Fruit fly (Drosophila melanogaster) whole organism, embryonic: ENCODE data around the gene CG9316.
A peak's percentile ranks its signal among the peaks of the same experiment; 100 is the strongest.

Experiments
- Aef1 ChIP-seq: fragments of 200-800 bp; sonication (Bioruptor generic); IDR thresholded peaks from 3 replicates; pipeline ENCODE4 v1.3.6; 2022; ENCODE audit warnings: missing biosample characterization, missing genetic modification characterization
- Atf-2 ChIP-seq: fragments of 200-800 bp; sonication (Bioruptor generic); optimal IDR thresholded peaks from 2 replicates; lab custom pipeline; 2016; ENCODE audit warnings: missing biosample characterization, missing genetic modification characterization
- BEAF-32 ChIP-seq: fragments of 200-800 bp; sonication (Bioruptor generic); optimal IDR thresholded peaks from 3 replicates; lab custom pipeline; 2017; ENCODE audit warnings: missing biosample characterization, missing genetic modification characterization, mild to moderate bottlenecking, moderate library complexity, missing genetic modification reagents
- Blimp-1 ChIP-seq: fragments of 200-800 bp; sonication (Bioruptor generic); optimal IDR thresholded peaks from 3 replicates; lab custom pipeline; 2018; ENCODE audit warnings: missing biosample characterization, missing genetic modification characterization, mild to moderate bottlenecking, moderate library complexity, missing genetic modification reagents
- BtbVII ChIP-seq: fragments of 200-800 bp; sonication (Bioruptor generic); optimal IDR thresholded peaks from 3 replicates; lab custom pipeline; 2017; ENCODE audit warnings: missing biosample characterization, mild to moderate bottlenecking, missing genetic modification characterization
- CG10565 ChIP-seq: fragments of 200-800 bp; sonication (Bioruptor generic); optimal IDR thresholded peaks from 3 replicates; lab custom pipeline; 2016; ENCODE audit warnings: missing biosample characterization, mild to moderate bottlenecking, missing genetic modification characterization
- CG11093 ChIP-seq: fragments of 200-800 bp; sonication (Bioruptor generic); IDR thresholded peaks from 3 replicates; pipeline ENCODE4 v1.3.6; 2022; ENCODE audit warnings: missing biosample characterization, missing genetic modification characterization
- CG12299 ChIP-seq: fragments of 200-800 bp; sonication (Bioruptor generic); optimal IDR thresholded peaks from 2 replicates; lab custom pipeline; 2018; ENCODE audit warnings: missing biosample characterization, mild to moderate bottlenecking, missing genetic modification characterization
- CG13424 ChIP-seq: fragments of 200-800 bp; sonication (Bioruptor generic); optimal IDR thresholded peaks from 2 replicates; lab custom pipeline; 2019; ENCODE audit warnings: missing biosample characterization, mild to moderate bottlenecking, missing genetic modification characterization, moderate library complexity
- CG14965 ChIP-seq: fragments of 200-800 bp; sonication (Bioruptor generic); optimal IDR thresholded peaks from 2 replicates; lab custom pipeline; 2016; ENCODE audit warnings: missing biosample characterization, missing genetic modification characterization, borderline replicate concordance
- CG17186 ChIP-seq: fragments of 200-800 bp; sonication (Bioruptor generic); optimal IDR thresholded peaks from 3 replicates; lab custom pipeline; 2017; ENCODE audit warnings: missing biosample characterization, missing genetic modification reagents, missing genetic modification characterization
- CG17361 ChIP-seq: fragments of 200-800 bp; sonication (Bioruptor generic); IDR thresholded peaks from 3 replicates; pipeline ENCODE4 v1.3.6; 2022; ENCODE audit warnings: missing biosample characterization, missing genetic modification characterization
- CG17912 ChIP-seq: fragments of 200-800 bp; sonication (Bioruptor generic); optimal IDR thresholded peaks from 2 replicates; lab custom pipeline; 2018; ENCODE audit warnings: missing biosample characterization, mild to moderate bottlenecking, missing genetic modification characterization
- CG18262 ChIP-seq: fragments of 200-800 bp; optimal IDR thresholded peaks from 3 replicates; lab custom pipeline; 2019; ENCODE audit warnings: missing biosample characterization, mild to moderate bottlenecking, missing genetic modification characterization, moderate library complexity
- CG2116 ChIP-seq: fragments of 200-800 bp; sonication (Bioruptor generic); optimal IDR thresholded peaks from 3 replicates; lab custom pipeline; 2018; ENCODE audit warnings: missing biosample characterization, mild to moderate bottlenecking, missing genetic modification characterization
- CG31388 ChIP-seq: fragments of 200-800 bp; sonication (Bioruptor generic); optimal IDR thresholded peaks from 2 replicates; lab custom pipeline; 2016; ENCODE audit warnings: missing biosample characterization, missing genetic modification characterization
- CG3281 ChIP-seq: fragments of 200-800 bp; sonication (Bioruptor generic); optimal IDR thresholded peaks from 3 replicates; lab custom pipeline; 2017; ENCODE audit warnings: missing biosample characterization, mild to moderate bottlenecking, missing genetic modification characterization
- CG42726 ChIP-seq: fragments of 200-800 bp; sonication (Bioruptor generic); IDR thresholded peaks from 2 replicates; pipeline ENCODE4 v1.3.6; 2022; ENCODE audit warnings: missing biosample characterization, missing genetic modification characterization; ENCODE audit not compliant: partially characterized antibody
- CG4854 ChIP-seq: fragments of 200-800 bp; sonication (Bioruptor generic); optimal IDR thresholded peaks from 2 replicates; lab custom pipeline; 2016; ENCODE audit warnings: missing biosample characterization, missing genetic modification characterization, inconsistent platforms
- CG7556 ChIP-seq: fragments of 200-800 bp; sonication (Bioruptor generic); optimal IDR thresholded peaks from 2 replicates; lab custom pipeline; 2017; ENCODE audit warnings: missing biosample characterization, mild to moderate bottlenecking, missing genetic modification characterization
- CG8281 ChIP-seq: fragments of 200-800 bp; sonication (Bioruptor generic); optimal IDR thresholded peaks from 2 replicates; lab custom pipeline; 2018; ENCODE audit warnings: missing biosample characterization, mild to moderate bottlenecking, missing genetic modification characterization, moderate library complexity
- CG8478 ChIP-seq: fragments of >200 bp; optimal IDR thresholded peaks from 2 replicates; lab custom pipeline; 2018
- Camta ChIP-seq: fragments of 200-800 bp; sonication (Bioruptor generic); optimal IDR thresholded peaks from 2 replicates; lab custom pipeline; 2016; ENCODE audit warnings: missing biosample characterization, missing genetic modification characterization
- Dad ChIP-seq: fragments of 200-800 bp; sonication (Bioruptor generic); optimal IDR thresholded peaks from 3 replicates; lab custom pipeline; 2016; ENCODE audit warnings: missing biosample characterization, missing genetic modification characterization
- Dll ChIP-seq: fragments of 200-800 bp; sonication (Bioruptor generic); IDR thresholded peaks from 4 replicates; pipeline ENCODE4 v1.3.6; 2022; ENCODE audit warnings: missing biosample characterization, missing genetic modification characterization; ENCODE audit not compliant: partially characterized antibody
- Dp ChIP-seq: fragments of 200-800 bp; sonication (Bioruptor generic); optimal IDR thresholded peaks from 2 replicates; lab custom pipeline; 2018; ENCODE audit warnings: missing biosample characterization, mild to moderate bottlenecking, missing genetic modification characterization, moderate library complexity
- Dref ChIP-seq: fragments of 200-800 bp; sonication (Bioruptor generic); IDR thresholded peaks from 2 replicates; pipeline ENCODE4 v1.3.6; 2022; ENCODE audit warnings: missing biosample characterization, missing genetic modification characterization
- Drgx ChIP-seq: fragments of 200-800 bp; sonication (Bioruptor generic); IDR thresholded peaks from 2 replicates; pipeline ENCODE4 v1.3.6; 2022; ENCODE audit warnings: missing biosample characterization, missing genetic modification characterization
- ERR ChIP-seq: fragments of 200-800 bp; sonication (Bioruptor generic); optimal IDR thresholded peaks from 2 replicates; lab custom pipeline; 2016; ENCODE audit warnings: missing biosample characterization, missing genetic modification characterization
- H2.0 ChIP-seq: fragments of 200-800 bp; sonication (Bioruptor generic); IDR thresholded peaks from 2 replicates; pipeline ENCODE4 v1.3.6; 2022; ENCODE audit warnings: missing biosample characterization, missing genetic modification characterization
- Hmr ChIP-seq: fragments of 200-800 bp; sonication (Bioruptor generic); optimal IDR thresholded peaks from 3 replicates; lab custom pipeline; 2017; ENCODE audit warnings: mild to moderate bottlenecking, missing biosample characterization, missing genetic modification reagents, missing genetic modification characterization
- Pdp1 ChIP-seq, 2 experiments: fragments of 200-800 bp; sonication (Bioruptor generic); optimal IDR thresholded peaks; 3 replicates each; lab custom pipeline; 2016; ENCODE audit warnings: missing biosample characterization in 2 of 2, missing genetic modification characterization in 2 of 2, mild to moderate bottlenecking in 1 of 2, moderate library complexity in 1 of 2
- Tbp ChIP-seq: fragments of >200 bp; optimal IDR thresholded peaks from 2 replicates; lab custom pipeline; 2018; ENCODE audit warnings: missing biosample characterization, missing genetic modification characterization
- Xrp1 ChIP-seq: fragments of 200-800 bp; sonication (Bioruptor generic); IDR thresholded peaks from 2 replicates; pipeline ENCODE4 v1.3.6; 2022; ENCODE audit warnings: missing biosample characterization, missing genetic modification characterization
- bigmax ChIP-seq: fragments of 200-800 bp; sonication (Bioruptor generic); optimal IDR thresholded peaks from 2 replicates; lab custom pipeline; 2018; ENCODE audit warnings: missing biosample characterization, mild to moderate bottlenecking, missing genetic modification characterization
- eyg ChIP-seq: fragments of 200-800 bp; sonication (Bioruptor generic); optimal IDR thresholded peaks from 3 replicates; lab custom pipeline; 2016; ENCODE audit warnings: missing biosample characterization, missing genetic modification characterization
- fd96Cb ChIP-seq: fragments of 200-800 bp; sonication (Bioruptor generic); optimal IDR thresholded peaks from 2 replicates; lab custom pipeline; 2018; ENCODE audit warnings: missing biosample characterization, mild to moderate bottlenecking, missing genetic modification characterization, moderate library complexity
- ken ChIP-seq: fragments of 200-800 bp; sonication (Bioruptor generic); IDR thresholded peaks from 3 replicates; pipeline ENCODE4 v1.3.6; 2022; ENCODE audit warnings: missing biosample characterization, missing genetic modification characterization
- lmd ChIP-seq: fragments of 200-800 bp; sonication (Bioruptor generic); IDR thresholded peaks from 2 replicates; pipeline ENCODE4 v1.3.6; 2022; ENCODE audit warnings: missing biosample characterization, missing genetic modification characterization
- mld ChIP-seq: fragments of 200-800 bp; sonication (Bioruptor generic); IDR thresholded peaks from 3 replicates; pipeline ENCODE4 v1.3.6; 2022; ENCODE audit warnings: missing biosample characterization, missing genetic modification characterization; ENCODE audit not compliant: partially characterized antibody
- oc ChIP-seq: fragments of 200-800 bp; sonication (Bioruptor generic); optimal IDR thresholded peaks from 2 replicates; lab custom pipeline; 2018; ENCODE audit warnings: missing biosample characterization, mild to moderate bottlenecking, missing genetic modification characterization, moderate library complexity
- odd ChIP-seq: fragments of 200-800 bp; sonication (Bioruptor generic); optimal IDR thresholded peaks from 2 replicates; lab custom pipeline; 2017; ENCODE audit warnings: missing biosample characterization, mild to moderate bottlenecking, missing genetic modification characterization
- pan ChIP-seq, 4 experiments: fragments of >200 bp in 3 of 4; fragments of 200-800 bp in 1 of 4; sonication (Bioruptor generic) in 1 of 4; optimal IDR thresholded peaks in 3 of 4; IDR thresholded peaks in 1 of 4; 2 replicates each; pipeline versions ENCODE4 v1.3.6 to Lab custom; 2017 to 2022; ENCODE audit warnings: missing biosample characterization in 2 of 4, missing genetic modification characterization in 2 of 4, mixed read lengths in 1 of 4
- phol ChIP-seq: fragments of 200-800 bp; sonication (Bioruptor generic); optimal IDR thresholded peaks from 3 replicates; lab custom pipeline; 2018; ENCODE audit warnings: missing biosample characterization, mild to moderate bottlenecking, missing genetic modification characterization, moderate library complexity
- scrt ChIP-seq: fragments of 200-800 bp; sonication (Bioruptor generic); optimal IDR thresholded peaks from 2 replicates; lab custom pipeline; 2018; ENCODE audit warnings: missing biosample characterization, mild to moderate bottlenecking, missing genetic modification characterization, moderate library complexity
- sens-2 ChIP-seq: fragments of 200-800 bp; sonication (Bioruptor generic); IDR thresholded peaks from 2 replicates; pipeline ENCODE4 v1.3.6; 2022; ENCODE audit warnings: missing biosample characterization, missing genetic modification characterization
- slou ChIP-seq: fragments of 200-800 bp; sonication (Bioruptor generic); optimal IDR thresholded peaks from 3 replicates; lab custom pipeline; 2016; ENCODE audit warnings: missing biosample characterization, missing genetic modification characterization
- wor ChIP-seq: fragments of 200-800 bp; sonication (Bioruptor generic); IDR thresholded peaks from 2 replicates; pipeline ENCODE4 v1.3.6; 2022; ENCODE audit warnings: missing biosample characterization, missing genetic modification characterization
- zen2 ChIP-seq: fragments of 200-800 bp; sonication (Bioruptor generic); IDR thresholded peaks from 3 replicates; pipeline ENCODE4 v1.3.6; 2022; ENCODE audit warnings: missing biosample characterization, missing genetic modification characterization; ENCODE audit not compliant: partially characterized antibody

Gene CG9316

dm6 chr2L:20758188-20758846 lies 32.0 kb upstream of the CG9316 start (continued):
- TF ChIP-seq CG31388 (GFP tag; lab: Kevin White, UChicago) (no peak), pan (optimal IDR thresholded peaks at IDR 0.05; lab: Kevin White, UChicago) (no peak), pan (GFP tag; optimal IDR thresholded peaks at IDR 0.05 in 1 of 2, IDR thresholded peaks at IDR 0.05 in 1 of 2) (no peak), CG18262 (tag; lab: Kevin White, UChicago) (peak; percentile 1), CG4854 (GFP tag; lab: Kevin White, UChicago) (no peak), ERR (no peak), CG3281 (GFP tag; lab: Kevin White, UChicago) (peak; percentile 12), CG14965 (GFP tag; lab: Kevin White, UChicago) (no peak), Hmr (GFP tag; lab: Kevin White, UChicago) (no peak), Dp (GFP tag; lab: Kevin White, UChicago) (peak; percentile 4), CG17912 (GFP tag; lab: Kevin White, UChicago) (no peak), CG10565 (GFP tag; lab: Kevin White, UChicago) (no peak), CG17361 (GFP tag; lab: Robert Waterston, UW) (no peak), CG42726 (GFP tag; lab: Robert Waterston, UW) (no peak), Drgx (peak; percentile 69), oc (no peak), Dll (GFP tag; lab: Robert Waterston, UW) (no peak), CG8281 (tag; lab: Kevin White, UChicago) (no peak), odd (no peak), wor (no peak), sens-2 (GFP tag; lab: Robert Waterston, UW) (no peak), Tbp (GFP tag; lab: Kevin White, UChicago) (no peak), Dad (peak; percentile 25), slou (GFP tag; lab: Kevin White, UChicago) (no peak), zen2 (GFP tag; lab: Robert Waterston, UW) (no peak), CG2116 (GFP tag; lab: Kevin White, UChicago) (no peak), BEAF-32 (GFP tag; lab: Kevin White, UChicago) (no peak), H2.0 (no peak), CG7556 (no peak), Camta (no peak), eyg (GFP tag; lab: Kevin White, UChicago) (no peak), Pdp1 (GFP tag; optimal IDR thresholded peaks at IDR 0.05; lab: Kevin White, UChicago) (peak in 1 of 2 experiments; percentile 84), lmd (GFP tag; lab: Robert Waterston, UW) (0 out of 2 replicates have a peak, but pooled peaks have one; percentile 10), CG11093 (GFP tag; lab: Robert Waterston, UW) (no peak), scrt (GFP tag; lab: Kevin White, UChicago) (peak; percentile 79), ken (GFP tag; lab: Robert Waterston, UW) (no peak), BtbVII (GFP tag; lab: Kevin White, UChicago) (no peak), Blimp-1 (GFP tag; lab: Kevin White, UChicago) (peak; percentile 71), CG12299 (tag; lab: Kevin White, UChicago) (no peak), phol (no peak), CG13424 (no peak), mld (GFP tag; lab: Robert Waterston, UW) (no peak), CG17186 (GFP tag; lab: Kevin White, UChicago) (no peak), bigmax (no peak), CG8478 (lab: Kevin White, UChicago) (no peak), Xrp1 (GFP tag; lab: Robert Waterston, UW) (0 out of 2 replicates have a peak, but pooled peaks have one; percentile 9), Aef1 (GFP tag; lab: Robert Waterston, UW) (no peak), fd96Cb (tag; lab: Kevin White, UChicago) (no peak), Atf-2 (GFP tag; lab: Kevin White, UChicago) (peak; percentile 15), Dref (GFP tag; lab: Robert Waterston, UW) (no peak)
